Worm (Caenorhabditis elegans): ENCODE data around the gene mab-10.

The mab-10 gene

DNA sequence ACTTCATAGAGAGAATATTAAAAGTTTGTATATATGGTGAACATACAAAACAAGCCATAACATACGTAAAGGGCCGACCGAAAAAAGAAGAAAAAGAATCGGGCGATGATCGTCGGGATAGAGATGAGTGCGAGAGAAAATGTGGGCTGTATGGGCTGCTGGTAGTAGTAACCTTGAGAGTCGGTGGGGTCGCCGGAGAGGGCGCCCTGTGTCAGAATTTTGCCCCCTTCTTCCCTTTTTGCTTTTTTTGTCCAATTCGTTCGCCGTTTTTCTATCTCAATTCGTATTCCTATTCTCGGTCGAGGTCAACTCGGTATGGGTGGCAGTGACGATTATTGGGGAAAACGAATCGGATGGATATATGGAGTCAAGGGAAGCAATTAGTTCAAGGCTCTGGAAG lies 21.9 kb upstream of the mab-10 start:
- TF ChIP-seq fos-1 (tag; optimal IDR thresholded peaks at IDR 0.05) (no peak), nhr-77 (tag; optimal IDR thresholded peaks at IDR 0.05) (no peak), ceh-16 (tag; optimal IDR thresholded peaks at IDR 0.05) (peak; percentile 25), nhr-25 (tag; optimal IDR thresholded peaks at IDR 0.05) (peak; percentile 1), sma-3 (GFP tag; optimal IDR thresholded peaks at IDR 0.05) (no peak), sma-9 (GFP tag; optimal IDR thresholded peaks at IDR 0.05) (peak; percentile 33), sma-9 (tag; optimal IDR thresholded peaks at IDR 0.05) (no peak), lin-13 (GFP tag; optimal IDR thresholded peaks at IDR 0.05) (no peak), mbf-1 (tag; optimal IDR thresholded peaks at IDR 0.05) (no peak), ztf-4 (tag; optimal IDR thresholded peaks at IDR 0.05) (no peak)

DNA sequence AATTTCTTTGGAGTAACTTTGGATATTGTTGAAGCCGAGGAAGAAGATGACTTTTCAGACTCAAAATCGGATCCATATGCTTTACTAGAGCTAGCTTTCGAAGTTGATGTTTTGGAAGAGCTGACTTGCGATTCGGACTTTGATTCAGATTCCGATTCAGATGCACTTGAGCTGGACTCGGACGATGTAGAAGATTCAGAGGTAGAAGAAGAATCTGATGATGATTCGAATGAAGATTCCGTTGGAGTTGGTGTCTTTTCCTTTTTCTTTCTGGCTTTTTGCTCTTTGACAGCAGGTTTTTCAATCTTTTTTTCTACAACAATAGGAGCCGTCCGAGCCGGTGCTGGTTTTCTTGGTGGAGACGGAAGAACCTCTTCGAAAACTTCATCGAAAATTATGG lies 20.0 kb upstream of the mab-10 start:
- TF ChIP-seq ztf-1 (GFP tag; conservative IDR thresholded peaks at IDR 0.05), result no peak
- no peak for TF ChIP-seq C34F6.9 (tag; optimal IDR thresholded peaks at IDR 0.05)
- TF ChIP-seq ZK546.5 (tag; optimal IDR thresholded peaks at IDR 0.05), result no peak
- TF ChIP-seq ceh-16 (tag; optimal IDR thresholded peaks at IDR 0.05), result no peak
- no peak for TF ChIP-seq elt-1 (tag; optimal IDR thresholded peaks at IDR 0.05)
- no peak for TF ChIP-seq alr-1 (tag; optimal IDR thresholded peaks at IDR 0.05)
- no peak for TF ChIP-seq lsy-2 (tag; optimal IDR thresholded peaks at IDR 0.05)
- TF ChIP-seq nhr-23 (tag; optimal IDR thresholded peaks at IDR 0.05), result no peak
- TF ChIP-seq mab-5 (tag; optimal IDR thresholded peaks at IDR 0.05), result no peak
- no peak for TF ChIP-seq R02D3.7 (tag; optimal IDR thresholded peaks at IDR 0.05)
- no peak for TF ChIP-seq crh-2 (tag; optimal IDR thresholded peaks at IDR 0.05)
- no peak for TF ChIP-seq unc-55 (GFP tag; optimal IDR thresholded peaks at IDR 0.05)
- TF ChIP-seq lin-13 (GFP tag; optimal IDR thresholded peaks at IDR 0.05), result no peak
- TF ChIP-seq blmp-1 (tag; optimal IDR thresholded peaks at IDR 0.05; ENCODE audit: insufficient read depth), result no peak
- no peak for TF ChIP-seq unc-39 (tag; optimal IDR thresholded peaks at IDR 0.05)
- no peak for TF ChIP-seq mbf-1 (tag; optimal IDR thresholded peaks at IDR 0.05)

DNA sequence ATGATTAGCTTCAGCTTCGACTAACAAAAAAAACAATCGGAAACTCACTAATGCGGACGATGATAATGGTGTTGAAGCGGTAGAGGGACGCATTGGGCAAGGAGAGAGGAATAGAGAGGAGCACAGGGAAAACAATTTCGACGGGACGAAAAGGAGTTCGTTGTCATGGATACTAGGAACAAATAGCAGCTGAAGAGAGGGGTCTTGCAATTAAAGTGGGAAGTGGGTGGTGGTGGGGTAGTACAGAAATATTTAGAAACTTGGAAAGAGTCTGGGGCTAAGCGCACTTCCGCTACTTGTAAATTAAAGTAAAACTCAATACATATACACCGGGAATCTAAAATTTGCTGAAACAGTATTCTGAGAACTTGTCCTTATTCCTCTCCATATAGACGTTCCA lies 18.1 kb upstream of the mab-10 start, which contains the start of gene F59B10.2:
Gene F59B10.2 (minus strand): TSS at position 101 of the 400 bp plus-strand sequence.
- TF ChIP-seq dmd-4 (tag; optimal IDR thresholded peaks at IDR 0.05) (no peak), ama-1 (optimal IDR thresholded peaks at IDR 0.05) (no peak), nhr-6 (tag; optimal IDR thresholded peaks at IDR 0.05) (no peak), ceh-16 (tag; optimal IDR thresholded peaks at IDR 0.05) (no peak), lin-13 (GFP tag; optimal IDR thresholded peaks at IDR 0.05) (no peak), Y55F3AM.14 (GFP tag; optimal IDR thresholded peaks at IDR 0.05) (no peak), sma-9 (GFP tag; optimal IDR thresholded peaks at IDR 0.05) (no peak), sma-9 (tag; optimal IDR thresholded peaks at IDR 0.05) (no peak), aly-2 (tag; optimal IDR thresholded peaks at IDR 0.05) (no peak), snpc-4 (tag; optimal IDR thresholded peaks at IDR 0.05) (no peak), blmp-1 (tag; optimal IDR thresholded peaks at IDR 0.05; ENCODE audit: insufficient read depth) (no peak), ztf-4 (tag; optimal IDR thresholded peaks at IDR 0.05) (no peak), lin-39 (tag; optimal IDR thresholded peaks at IDR 0.05) (no peak), elt-3 (tag; optimal IDR thresholded peaks at IDR 0.05) (no peak), C34F6.9 (tag; optimal IDR thresholded peaks at IDR 0.05) (no peak)

DNA sequence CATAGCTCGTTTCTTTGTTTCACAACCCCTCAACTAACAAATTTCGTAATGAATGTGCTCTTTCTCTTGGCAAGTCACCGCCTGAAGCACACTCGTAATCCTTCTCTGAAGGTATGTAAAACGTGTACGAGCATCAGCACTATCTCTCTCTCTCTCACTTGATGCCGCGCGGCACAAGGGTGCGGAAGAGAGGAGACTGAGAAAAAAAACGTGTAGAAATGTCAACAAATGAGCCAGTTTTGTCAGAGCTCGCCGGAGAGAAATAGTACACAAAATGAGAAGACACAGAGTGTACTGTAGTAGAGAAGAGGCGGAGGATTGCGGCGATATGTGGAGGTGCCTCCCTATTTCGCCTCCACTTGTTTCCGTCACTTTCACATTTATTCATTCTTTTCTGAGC lies 17.6 kb upstream of the mab-10 start, which contains the start of gene F59B10.3:
Gene F59B10.3 (plus strand): TSS at position 301 of the 400 bp plus-strand sequence.
- TF ChIP-seq F13H6.1 (tag; optimal IDR thresholded peaks at IDR 0.05), result peak; percentile 25
- TF ChIP-seq egl-27 (tag; optimal IDR thresholded peaks at IDR 0.05), result no peak

DNA sequence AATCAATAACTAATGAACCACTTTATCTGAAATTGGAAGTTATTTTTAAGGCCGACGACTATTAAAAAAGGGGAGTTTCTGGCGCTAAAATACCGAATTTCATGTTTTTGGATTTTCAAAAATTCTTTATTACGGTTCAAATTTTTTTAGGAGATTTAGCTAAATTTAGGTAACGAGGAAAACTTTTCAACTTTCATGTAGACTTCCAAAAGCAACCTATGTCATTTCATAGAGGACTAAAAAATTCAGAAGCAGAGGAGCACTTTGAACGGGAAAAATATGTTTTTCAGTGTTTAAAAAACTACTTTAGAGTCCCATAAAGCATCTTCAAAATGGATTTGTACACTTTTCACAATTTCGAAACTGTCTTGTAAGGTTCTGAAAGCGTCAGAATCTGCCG lies 14.5 kb upstream of the mab-10 start:
- TF ChIP-seq lsy-2 (tag; optimal IDR thresholded peaks at IDR 0.05) (no peak), F13H6.1 (tag; optimal IDR thresholded peaks at IDR 0.05) (no peak), unc-39 (tag; optimal IDR thresholded peaks at IDR 0.05) (no peak), sem-4 (tag; optimal IDR thresholded peaks at IDR 0.05) (no peak), nhr-25 (tag; optimal IDR thresholded peaks at IDR 0.05) (no peak), nhr-10 (tag; optimal IDR thresholded peaks at IDR 0.05) (no peak), unc-55 (GFP tag; optimal IDR thresholded peaks at IDR 0.05) (no peak)

All from whole organism, L2 larva.